Worm (Caenorhabditis elegans) whole organism, late embryonic: ENCODE measurements around the gene K10D11.7.

ENCODE experiments used
- nfya-1 ChIP-seq: sonication (generic microtip); optimal IDR thresholded peaks from 2 replicates; lab custom pipeline; 2017; ENCODE audit warnings: missing genetic modification characterization, mild to moderate bottlenecking, missing compliant biosample characterization, antibody characterized with exemption, moderate library complexity
- pag-3 ChIP-seq: sonication (generic microtip); optimal IDR thresholded peaks from 2 replicates; lab custom pipeline; 2016; ENCODE audit warnings: missing compliant biosample characterization, missing genetic modification characterization, borderline replicate concordance
- tbx-7 ChIP-seq: sonication (generic microtip); optimal IDR thresholded peaks from 2 replicates; lab custom pipeline; 2016; ENCODE audit warnings: missing genotype, missing genetic modification characterization, missing compliant biosample characterization

DNA sequence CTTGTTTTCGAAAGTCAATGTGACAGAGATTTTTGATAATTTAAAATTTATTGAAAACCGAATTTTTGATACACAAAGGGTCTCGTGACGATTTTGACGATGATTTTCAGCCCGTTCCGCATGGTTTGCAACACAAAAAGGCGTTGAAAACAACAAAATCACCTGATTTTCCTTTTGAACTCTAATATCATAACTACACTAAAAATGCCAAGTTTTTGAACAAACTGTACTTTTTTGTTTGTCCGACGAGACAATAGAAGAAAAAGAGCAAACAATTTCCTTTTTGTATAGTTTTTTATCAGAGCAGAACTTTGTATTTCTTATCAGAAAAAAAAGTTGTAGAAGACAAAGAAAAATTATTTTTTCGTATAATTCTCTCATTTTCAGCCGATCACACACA, 36.4 kb upstream of the K10D11.7 start:
- TF ChIP-seq tbx-7 (tag; lab: Kevin White, UChicago) = no peak
- no peak for TF ChIP-seq nfya-1 (tag; lab: Kevin White, UChicago)
- no peak for TF ChIP-seq pag-3 (tag; lab: Kevin White, UChicago)
